Worm (Caenorhabditis elegans) whole organism, young adult: ENCODE results near the gene sand-1.

Experiments used
- B0019.2 ChIP-seq: fragments of 200-800 bp; sonication (Bioruptor generic); conservative IDR thresholded peaks from 2 replicates; pipeline ENCODE4 v1.3.6; 2022; ENCODE audit warnings: missing genetic modification reagents, missing genetic modification characterization, missing compliant biosample characterization
- B0261.1 ChIP-seq: sonication (generic microtip); optimal IDR thresholded peaks from 2 replicates; lab custom pipeline; 2016; ENCODE audit warnings: mild to moderate bottlenecking, missing genetic modification characterization, moderate library complexity, missing compliant biosample characterization
- B0336.3 ChIP-seq: fragments of 200-800 bp; sonication (Bioruptor generic); IDR thresholded peaks from 2 replicates; pipeline ENCODE4 v1.3.6; 2022; ENCODE audit warnings: missing genetic modification characterization, missing compliant biosample characterization
- C06A6.2 ChIP-seq: fragments of 200-800 bp; sonication (Bioruptor generic); conservative IDR thresholded peaks from 2 replicates; pipeline ENCODE4 v1.3.6; 2022; ENCODE audit warnings: missing genetic modification characterization, missing compliant biosample characterization
- D2030.7 ChIP-seq: fragments of 200-800 bp; sonication (Bioruptor generic); IDR thresholded peaks from 2 replicates; pipeline ENCODE4 v1.3.6; 2022; ENCODE audit warnings: missing genetic modification reagents, missing genetic modification characterization, missing compliant biosample characterization
- F22D6.2 ChIP-seq: sonication (generic microtip); optimal IDR thresholded peaks from 2 replicates; lab custom pipeline; 2016; ENCODE audit warnings: mild to moderate bottlenecking, missing genetic modification characterization, missing compliant biosample characterization
- F23B12.7 ChIP-seq: sonication (generic microtip); optimal IDR thresholded peaks from 2 replicates; lab custom pipeline; 2017; ENCODE audit warnings: missing genetic modification characterization, mild to moderate bottlenecking, missing compliant biosample characterization, antibody characterized with exemption, moderate library complexity; ENCODE audit not compliant: insufficient read depth
- K12H6.12 ChIP-seq: fragments of 200-800 bp; sonication (Bioruptor generic); optimal IDR thresholded peaks from 2 replicates; lab custom pipeline; 2018; ENCODE audit warnings: mild to moderate bottlenecking, missing genetic modification characterization, missing compliant biosample characterization
- T26A5.8 ChIP-seq: sonication (generic microtip); optimal IDR thresholded peaks from 2 replicates; lab custom pipeline; 2016; ENCODE audit warnings: missing genetic modification characterization, missing compliant biosample characterization
- Y53G8AR.9 ChIP-seq: fragments of 200-800 bp; sonication (Bioruptor generic); conservative IDR thresholded peaks from 2 replicates; pipeline ENCODE4 v1.3.6; 2022; ENCODE audit warnings: missing genetic modification reagents, missing genetic modification characterization, missing compliant biosample characterization
- Y67H2A.10 ChIP-seq: fragments of 200-800 bp; sonication (Bioruptor generic); conservative IDR thresholded peaks from 2 replicates; pipeline ENCODE4 v1.3.6; 2022; ENCODE audit warnings: missing genetic modification reagents, missing genetic modification characterization, missing compliant biosample characterization
- Y79H2A.3 ChIP-seq: fragments of 200-800 bp; sonication (Bioruptor generic); conservative IDR thresholded peaks from 2 replicates; pipeline ENCODE4 v1.3.6; 2022; ENCODE audit warnings: missing genetic modification reagents, missing genetic modification characterization, missing compliant biosample characterization
- Y95B8A.8 ChIP-seq: fragments of 200-800 bp; sonication (Bioruptor generic); IDR thresholded peaks from 2 replicates; pipeline ENCODE4 v1.3.6; 2022; ENCODE audit warnings: missing genetic modification reagents, missing genetic modification characterization, missing compliant biosample characterization
- akir-1 ChIP-seq: fragments of 200-800 bp; sonication (Bioruptor generic); optimal IDR thresholded peaks from 2 replicates; lab custom pipeline; 2018; ENCODE audit warnings: mild to moderate bottlenecking, missing genetic modification characterization, moderate library complexity, missing compliant biosample characterization
- aptf-3 ChIP-seq: fragments of 200-800 bp; sonication (Bioruptor generic); IDR thresholded peaks from 2 replicates; pipeline ENCODE4 v1.3.6; 2022; ENCODE audit warnings: missing genetic modification characterization, missing compliant biosample characterization
- attf-5 ChIP-seq: fragments of 200-800 bp; sonication (Bioruptor generic); optimal IDR thresholded peaks from 2 replicates; lab custom pipeline; 2018; ENCODE audit warnings: mild to moderate bottlenecking, missing genetic modification characterization, missing compliant biosample characterization
- attf-6 ChIP-seq: fragments of 200-800 bp; sonication (Bioruptor generic); IDR thresholded peaks from 2 replicates; pipeline ENCODE4 v1.3.6; 2022; ENCODE audit warnings: missing genetic modification reagents, missing genetic modification characterization, missing compliant biosample characterization
- bed-2 ChIP-seq: fragments of 200-800 bp; sonication (Bioruptor generic); IDR thresholded peaks from 2 replicates; pipeline ENCODE4 v1.3.6; 2022; ENCODE audit warnings: missing genetic modification reagents, missing genetic modification characterization, missing compliant biosample characterization
- ceh-27 ChIP-seq: fragments of 200-800 bp; sonication (Bioruptor generic); optimal IDR thresholded peaks from 2 replicates; lab custom pipeline; 2018; ENCODE audit warnings: mild to moderate bottlenecking, missing genetic modification characterization, moderate library complexity, missing compliant biosample characterization
- ceh-91 ChIP-seq: fragments of 200-800 bp; sonication (Bioruptor generic); IDR thresholded peaks from 2 replicates; pipeline ENCODE4 v1.3.6; 2022; ENCODE audit warnings: missing genetic modification reagents, missing genetic modification characterization, missing compliant biosample characterization
- egrh-3 ChIP-seq: fragments of 200-800 bp; sonication (Bioruptor generic); IDR thresholded peaks from 2 replicates; pipeline ENCODE4 v1.3.6; 2022; ENCODE audit warnings: missing genetic modification reagents, missing genetic modification characterization, missing compliant biosample characterization
- ekl-4 ChIP-seq: fragments of 200-800 bp; sonication (Bioruptor generic); IDR thresholded peaks from 2 replicates; pipeline ENCODE4 v1.3.6; 2022; ENCODE audit warnings: missing genetic modification reagents, missing genetic modification characterization, missing compliant biosample characterization
- ets-4 ChIP-seq: fragments of 200-800 bp; sonication (Bioruptor generic); optimal IDR thresholded peaks from 2 replicates; lab custom pipeline; 2018; ENCODE audit warnings: mild to moderate bottlenecking, missing genetic modification characterization, missing compliant biosample characterization
- fkh-3 ChIP-seq: sonication (generic microtip); optimal IDR thresholded peaks from 2 replicates; lab custom pipeline; 2016; ENCODE audit warnings: mild to moderate bottlenecking, missing genetic modification characterization, missing compliant biosample characterization
- hrde-1 ChIP-seq: sonication (generic microtip); optimal IDR thresholded peaks from 2 replicates; lab custom pipeline; 2016; ENCODE audit warnings: missing genetic modification characterization, mild to moderate bottlenecking, missing compliant biosample characterization, moderate library complexity, missing genotype, missing genetic modification reagents, borderline replicate concordance
- hsf-1 ChIP-seq: fragments of 200-800 bp; sonication (Bioruptor generic); IDR thresholded peaks from 2 replicates; pipeline ENCODE4 v1.3.6; 2022; ENCODE audit warnings: missing genetic modification reagents, missing genetic modification characterization, missing compliant biosample characterization
- let-526 ChIP-seq: fragments of 200-800 bp; sonication (Bioruptor generic); IDR thresholded peaks from 2 replicates; pipeline ENCODE4 v1.3.6; 2022; ENCODE audit warnings: missing genetic modification reagents, missing genetic modification characterization, missing compliant biosample characterization
- lir-1 ChIP-seq: fragments of 200-800 bp; sonication (Bioruptor generic); conservative IDR thresholded peaks from 2 replicates; pipeline ENCODE4 v1.3.6; 2022; ENCODE audit warnings: missing genetic modification reagents, missing genetic modification characterization, missing compliant biosample characterization
- mcd-1 ChIP-seq: fragments of 200-800 bp; sonication (Bioruptor generic); IDR thresholded peaks from 2 replicates; pipeline ENCODE4 v1.3.6; 2022; ENCODE audit warnings: missing genetic modification reagents, missing genetic modification characterization, missing compliant biosample characterization
- mel-28 ChIP-seq: sonication (generic microtip); optimal IDR thresholded peaks from 2 replicates; lab custom pipeline; 2016; ENCODE audit warnings: borderline replicate concordance, mild to moderate bottlenecking, missing genetic modification characterization, missing compliant biosample characterization
- nhr-120 ChIP-seq: fragments of 200-800 bp; sonication (Bioruptor generic); IDR thresholded peaks from 2 replicates; pipeline ENCODE4 v1.3.6; 2022; ENCODE audit warnings: missing genetic modification characterization, missing compliant biosample characterization
- nhr-27 ChIP-seq: fragments of 200-800 bp; sonication (Bioruptor generic); optimal IDR thresholded peaks from 2 replicates; lab custom pipeline; 2018; ENCODE audit warnings: mild to moderate bottlenecking, missing genetic modification characterization, moderate library complexity, missing compliant biosample characterization
- rec-8 ChIP-seq, 2 experiments: sonication (generic microtip); optimal IDR thresholded peaks; 2 replicates each; lab custom pipeline; 2016; ENCODE audit warnings: mild to moderate bottlenecking in 2 of 2, missing genetic modification characterization in 2 of 2, missing genetic modification reagents in 2 of 2, missing genotype in 2 of 2, missing biosample characterization in 1 of 2, missing compliant biosample characterization in 1 of 2, moderate library complexity in 1 of 2
- repo-1 ChIP-seq: sonication (generic microtip); optimal IDR thresholded peaks from 2 replicates; lab custom pipeline; 2017; ENCODE audit warnings: mild to moderate bottlenecking, missing genetic modification characterization, missing compliant biosample characterization
- sea-2 ChIP-seq: fragments of 200-800 bp; sonication (Bioruptor generic); IDR thresholded peaks from 2 replicates; pipeline ENCODE4 v1.3.6; 2022; ENCODE audit warnings: missing genetic modification characterization, missing compliant biosample characterization
- snpc-1.3 ChIP-seq: sonication (generic microtip); optimal IDR thresholded peaks from 2 replicates; lab custom pipeline; 2017; ENCODE audit warnings: missing genetic modification characterization, mild to moderate bottlenecking, missing compliant biosample characterization, antibody characterized with exemption, moderate library complexity, missing genotype, missing genetic modification reagents; ENCODE audit not compliant: insufficient read depth
- snpc-4 ChIP-seq, 5 experiments: fragments of 150-350 bp in 1 of 5; sonication (generic microtip) in 4 of 5; optimal IDR thresholded peaks; 2 replicates each; lab custom pipeline; 2014 to 2018; ENCODE audit warnings: missing genetic modification characterization in 5 of 5, missing biosample characterization in 3 of 5, antibody characterized with exemption in 2 of 5, mild to moderate bottlenecking in 2 of 5, missing compliant biosample characterization in 2 of 5, missing genotype in 2 of 5, moderate library complexity in 2 of 5, missing genetic modification reagents in 1 of 5
- somi-1 ChIP-seq: fragments of 200-800 bp; sonication (Bioruptor generic); optimal IDR thresholded peaks from 2 replicates; lab custom pipeline; 2018; ENCODE audit warnings: mild to moderate bottlenecking, missing genetic modification characterization, missing compliant biosample characterization
- unc-62 ChIP-seq: fragments of 150-350 bp; optimal IDR thresholded peaks from 2 replicates; lab custom pipeline; 2014; ENCODE audit warnings: missing biosample characterization, missing genetic modification reagents, missing genetic modification characterization
- xnd-1 ChIP-seq: sonication (generic microtip); optimal IDR thresholded peaks from 2 replicates; lab custom pipeline; 2016; ENCODE audit warnings: missing genotype, missing genetic modification reagents, missing genetic modification characterization, missing compliant biosample characterization
- zim-3 ChIP-seq: sonication (generic microtip); optimal IDR thresholded peaks from 2 replicates; lab custom pipeline; 2017; ENCODE audit warnings: mild to moderate bottlenecking, missing genetic modification characterization, moderate library complexity, missing compliant biosample characterization
- ztf-18 ChIP-seq: sonication (generic microtip); optimal IDR thresholded peaks from 2 replicates; lab custom pipeline; 2016; ENCODE audit warnings: missing genotype, mild to moderate bottlenecking, missing genetic modification characterization, missing compliant biosample characterization
- ztf-3 ChIP-seq: fragments of 200-800 bp; sonication (Bioruptor generic); optimal IDR thresholded peaks from 2 replicates; lab custom pipeline; 2018; ENCODE audit warnings: mild to moderate bottlenecking, missing genetic modification characterization, missing compliant biosample characterization
- ztf-6 ChIP-seq: fragments of 200-800 bp; sonication (Bioruptor generic); IDR thresholded peaks from 2 replicates; pipeline ENCODE4 v1.3.6; 2022; ENCODE audit warnings: missing genetic modification reagents, missing genetic modification characterization, missing compliant biosample characterization

The sand-1 gene

DNA sequence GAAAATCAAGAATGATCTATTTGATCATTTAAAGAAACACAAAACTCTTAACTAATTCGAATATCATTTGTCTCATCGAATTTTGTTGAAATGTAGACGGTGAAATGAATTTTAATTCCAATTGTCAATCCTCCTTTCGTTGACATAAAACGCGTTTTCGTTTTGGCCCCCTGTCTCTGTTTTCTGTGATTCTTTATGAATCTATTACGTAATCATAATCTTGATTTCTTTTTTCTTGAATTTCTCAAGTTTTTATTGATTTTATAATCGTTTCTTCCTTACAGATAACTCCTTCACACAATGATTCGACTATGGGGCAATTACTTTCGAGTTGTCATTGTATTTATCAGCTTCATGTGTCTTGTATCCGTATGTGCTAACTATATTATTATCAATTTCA, 34.5 kb upstream of the sand-1 start, which contains the start of gene Y4C6B.3:
TSS of gene Y4C6B.3 (plus strand) at position 301 of the 400 bp plus-strand sequence.
- TF ChIP-seq B0336.3 (GFP tag; lab: Robert Waterston, UW), result no peak
- no peak for TF ChIP-seq B0261.1 (tag; lab: Kevin White, UChicago)
- no peak for TF ChIP-seq Y95B8A.8 (GFP tag; lab: Robert Waterston, UW)
- TF ChIP-seq nhr-27 (tag; lab: Kevin White, UChicago), result no peak
- TF ChIP-seq D2030.7 (GFP tag; lab: Robert Waterston, UW), result no peak
- TF ChIP-seq hrde-1 (tag; lab: Kevin White, UChicago), result no peak
- no peak for TF ChIP-seq Y79H2A.3 (GFP tag; lab: Robert Waterston, UW)
- TF ChIP-seq attf-6 (GFP tag; lab: Robert Waterston, UW), result no peak

DNA sequence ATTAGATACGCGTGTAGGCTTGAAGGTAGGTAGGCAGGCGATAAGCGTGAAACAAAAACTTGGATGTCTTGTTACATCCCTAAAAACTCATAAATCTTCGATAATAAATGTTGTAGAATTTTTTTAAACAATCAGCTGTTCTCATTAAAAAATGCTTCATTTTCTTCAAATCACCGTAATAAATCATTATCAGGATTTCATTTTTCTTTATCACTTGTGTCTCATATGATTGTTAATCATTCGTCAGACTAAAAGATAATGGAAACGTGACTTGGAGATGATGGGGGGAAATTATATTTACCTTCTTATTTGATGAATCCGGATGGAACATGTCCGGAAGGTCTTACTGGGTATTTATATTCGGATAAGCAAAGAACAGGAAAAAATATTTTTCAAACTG, 33.2 kb upstream of the sand-1 start:
- peak; percentile 4 for TF ChIP-seq somi-1 (GFP tag; lab: Kevin White, UChicago)
- no peak for TF ChIP-seq let-526

DNA sequence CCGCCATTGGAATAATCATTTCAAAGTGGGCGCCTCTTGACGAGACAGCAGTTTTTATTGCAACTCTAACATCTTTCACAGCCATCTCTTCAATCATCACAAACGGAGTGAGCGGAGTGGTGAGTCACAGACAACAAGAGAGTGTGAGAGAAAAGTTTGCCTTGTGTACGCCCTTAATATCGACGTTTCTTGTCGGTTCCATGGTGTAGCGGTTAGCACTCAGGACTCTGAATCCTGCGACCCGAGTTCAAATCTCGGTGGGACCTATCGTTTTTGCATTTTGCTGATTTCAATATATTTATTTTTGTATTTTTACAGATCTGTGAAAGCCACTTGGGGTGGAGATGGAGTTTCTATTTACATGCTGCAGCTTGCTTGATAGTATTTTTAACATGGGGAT, 32.1 kb upstream of the sand-1 start:
- TF ChIP-seq lir-1 (GFP tag; lab: Robert Waterston, UW) (no peak), D2030.7 (GFP tag; lab: Robert Waterston, UW) (no peak), F23B12.7 (tag; lab: Kevin White, UChicago) (peak; percentile 89), C06A6.2 (no peak), mel-28 (tag; lab: Kevin White, UChicago) (no peak), Y67H2A.10 (GFP tag; lab: Robert Waterston, UW) (no peak), xnd-1 (no peak), Y79H2A.3 (GFP tag; lab: Robert Waterston, UW) (no peak), ets-4 (GFP tag; lab: Kevin White, UChicago) (no peak), hsf-1 (no peak), ceh-27 (GFP tag; lab: Kevin White, UChicago) (no peak), repo-1 (tag; lab: Kevin White, UChicago) (peak; percentile 35), aptf-3 (GFP tag; lab: Robert Waterston, UW) (no peak), unc-62 (GFP tag; lab: Kevin White, UChicago) (no peak), ekl-4 (no peak), Y53G8AR.9 (no peak), ceh-91 (GFP tag; lab: Robert Waterston, UW) (no peak), F22D6.2 (tag; lab: Kevin White, UChicago) (no peak), akir-1 (no peak), fkh-3 (tag; lab: Kevin White, UChicago) (no peak), ztf-3 (GFP tag; lab: Kevin White, UChicago) (no peak), sea-2 (GFP tag; lab: Robert Waterston, UW) (no peak), snpc-1.3 (tag; lab: Kevin White, UChicago) (peak; percentile 77), ztf-18 (tag; lab: Kevin White, UChicago) (peak; percentile 55), ztf-6 (no peak), rec-8 (tag; optimal IDR thresholded peaks at IDR 0.05; lab: Kevin White, UChicago) (peak in 1 of 2 experiments; percentile 18), zim-3 (tag; lab: Kevin White, UChicago) (no peak), attf-5 (GFP tag; lab: Kevin White, UChicago) (peak; percentile 27), nhr-120 (GFP tag; lab: Robert Waterston, UW) (no peak), bed-2 (GFP tag; lab: Robert Waterston, UW) (no peak), snpc-4 (GFP tag; optimal IDR thresholded peaks at IDR 0.05; lab: Kevin White, UChicago) (peak; percentile 77), snpc-4 (tag; optimal IDR thresholded peaks at IDR 0.05; lab: Kevin White, UChicago) (peak; percentile 46 to 93 (median 92)), T26A5.8 (tag; lab: Kevin White, UChicago) (no peak), B0019.2 (no peak), K12H6.12 (no peak), mcd-1 (GFP tag; lab: Robert Waterston, UW) (no peak), egrh-3 (GFP tag; lab: Robert Waterston, UW) (no peak)
